Fruit fly (Drosophila melanogaster) whole organism, embryonic: ENCODE results near the gene CG32797.
A peak's percentile ranks its signal among the peaks of the same experiment; 100 is the strongest.

Experiments
- CG10321 ChIP-seq: fragments of 200-800 bp; sonication (Bioruptor generic); IDR thresholded peaks from 2 replicates; pipeline ENCODE4 v1.3.6; 2022; ENCODE audit warnings: missing biosample characterization, missing genetic modification characterization
- CG12071 ChIP-seq: fragments of 200-800 bp; sonication (Bioruptor generic); optimal IDR thresholded peaks from 3 replicates; lab custom pipeline; 2018; ENCODE audit warnings: missing biosample characterization, mild to moderate bottlenecking, missing genetic modification characterization
- CG12659 ChIP-seq: fragments of 200-800 bp; sonication (Bioruptor generic); optimal IDR thresholded peaks from 3 replicates; lab custom pipeline; 2017; ENCODE audit warnings: mild to moderate bottlenecking, missing biosample characterization, missing genetic modification reagents, missing genetic modification characterization
- CG12744 ChIP-seq: fragments of 200-800 bp; sonication (Bioruptor generic); optimal IDR thresholded peaks from 2 replicates; lab custom pipeline; 2016; ENCODE audit warnings: missing biosample characterization, missing genetic modification characterization
- CG14014 ChIP-seq: fragments of 200-800 bp; sonication (Bioruptor generic); IDR thresholded peaks from 2 replicates; pipeline ENCODE4 v1.3.6; 2022; ENCODE audit warnings: missing biosample characterization, missing genetic modification characterization
- CG15479 ChIP-seq: fragments of 200-800 bp; sonication (Bioruptor generic); optimal IDR thresholded peaks from 3 replicates; lab custom pipeline; 2019; ENCODE audit warnings: missing biosample characterization, mild to moderate bottlenecking, missing genetic modification characterization, moderate library complexity
- CG15514 ChIP-seq: fragments of 200-800 bp; sonication (Bioruptor generic); optimal IDR thresholded peaks from 3 replicates; lab custom pipeline; 2017; ENCODE audit warnings: missing biosample characterization, missing genetic modification characterization, mild to moderate bottlenecking, moderate library complexity, missing genetic modification reagents
- CG17186 ChIP-seq: fragments of 200-800 bp; sonication (Bioruptor generic); optimal IDR thresholded peaks from 3 replicates; lab custom pipeline; 2017; ENCODE audit warnings: missing biosample characterization, missing genetic modification reagents, missing genetic modification characterization
- CG1832 ChIP-seq: fragments of 200-800 bp; sonication (Bioruptor generic); optimal IDR thresholded peaks from 2 replicates; lab custom pipeline; 2017; ENCODE audit warnings: missing biosample characterization, mild to moderate bottlenecking, missing genetic modification characterization, inconsistent platforms
- CG18476 ChIP-seq: fragments of 200-800 bp; sonication (Bioruptor generic); optimal IDR thresholded peaks from 2 replicates; lab custom pipeline; 2016; ENCODE audit warnings: missing biosample characterization, mild to moderate bottlenecking, missing genetic modification characterization
- CG2712 ChIP-seq: fragments of 200-800 bp; optimal IDR thresholded peaks from 3 replicates; lab custom pipeline; 2019; ENCODE audit warnings: missing biosample characterization, mild to moderate bottlenecking, missing genetic modification characterization, moderate library complexity
- CG2889 ChIP-seq: fragments of 200-800 bp; sonication (Bioruptor generic); IDR thresholded peaks from 3 replicates; pipeline ENCODE4 v1.3.6; 2022; ENCODE audit warnings: missing biosample characterization, missing genetic modification characterization
- CG32772 ChIP-seq: fragments of 200-800 bp; sonication (Bioruptor generic); IDR thresholded peaks from 2 replicates; pipeline ENCODE4 v1.3.6; 2022; ENCODE audit warnings: missing biosample characterization, missing genetic modification characterization
- CG33557 ChIP-seq: fragments of 200-800 bp; sonication (Bioruptor generic); optimal IDR thresholded peaks from 2 replicates; lab custom pipeline; 2019; ENCODE audit warnings: missing biosample characterization, mild to moderate bottlenecking, missing genetic modification characterization, moderate library complexity
- CG42726 ChIP-seq: fragments of 200-800 bp; sonication (Bioruptor generic); IDR thresholded peaks from 2 replicates; pipeline ENCODE4 v1.3.6; 2022; ENCODE audit warnings: missing biosample characterization, missing genetic modification characterization; ENCODE audit not compliant: partially characterized antibody
- CG9727 ChIP-seq: fragments of 200-800 bp; sonication (Bioruptor generic); optimal IDR thresholded peaks from 3 replicates; lab custom pipeline; 2017; ENCODE audit warnings: missing biosample characterization, mild to moderate bottlenecking, missing genetic modification characterization
- CHES-1-like ChIP-seq: fragments of 200-800 bp; sonication (Bioruptor generic); optimal IDR thresholded peaks from 2 replicates; lab custom pipeline; 2016; ENCODE audit warnings: missing biosample characterization, missing genetic modification characterization
- Deaf1 ChIP-seq: fragments of 200-800 bp; optimal IDR thresholded peaks from 3 replicates; lab custom pipeline; 2019; ENCODE audit warnings: missing biosample characterization, mild to moderate bottlenecking, missing genetic modification characterization, moderate library complexity
- Hmx ChIP-seq: fragments of 200-800 bp; sonication (Bioruptor generic); optimal IDR thresholded peaks from 2 replicates; lab custom pipeline; 2016; ENCODE audit warnings: missing biosample characterization, missing genetic modification characterization
- Hr78 ChIP-seq, 2 experiments: fragments of 200-800 bp in 1 of 2; fragments of >200 bp in 1 of 2; sonication (Bioruptor generic) in 1 of 2; optimal IDR thresholded peaks; 2 replicates each; lab custom pipeline; 2017 to 2019; ENCODE audit warnings: missing biosample characterization in 2 of 2, missing genetic modification characterization in 2 of 2, mild to moderate bottlenecking in 1 of 2, moderate library complexity in 1 of 2
- Kr ChIP-seq: fragments of 200-800 bp; sonication (Bioruptor generic); optimal IDR thresholded peaks from 2 replicates; lab custom pipeline; 2017; ENCODE audit warnings: missing biosample characterization, mild to moderate bottlenecking, missing genetic modification characterization
- Nf-YB ChIP-seq: fragments of 200-800 bp; sonication (Bioruptor generic); optimal IDR thresholded peaks from 3 replicates; lab custom pipeline; 2019; ENCODE audit warnings: missing biosample characterization, mild to moderate bottlenecking, missing genetic modification characterization, moderate library complexity
- Nf-YC ChIP-seq: fragments of 200-800 bp; optimal IDR thresholded peaks from 3 replicates; lab custom pipeline; 2019; ENCODE audit warnings: missing biosample characterization, mild to moderate bottlenecking, missing genetic modification characterization, moderate library complexity
- Optix ChIP-seq: fragments of 200-800 bp; sonication (Bioruptor generic); IDR thresholded peaks from 3 replicates; pipeline ENCODE4 v1.3.6; 2022; ENCODE audit warnings: missing biosample characterization, missing genetic modification characterization
- PHDP ChIP-seq: fragments of 200-800 bp; sonication (Bioruptor generic); optimal IDR thresholded peaks from 3 replicates; lab custom pipeline; 2018; ENCODE audit warnings: missing biosample characterization, mild to moderate bottlenecking, missing genetic modification characterization, moderate library complexity
- Ravus ChIP-seq: fragments of 200-800 bp; sonication (Bioruptor generic); IDR thresholded peaks from 2 replicates; pipeline ENCODE4 v1.3.6; 2022; ENCODE audit warnings: missing biosample characterization, missing genetic modification characterization
- Vsx1 ChIP-seq: fragments of 200-800 bp; sonication (Bioruptor generic); optimal IDR thresholded peaks from 2 replicates; lab custom pipeline; 2017; ENCODE audit warnings: missing biosample characterization, mild to moderate bottlenecking, missing genetic modification characterization, missing genetic modification reagents
- cad ChIP-seq: fragments of >200 bp; optimal IDR thresholded peaks from 2 replicates; lab custom pipeline; 2017; ENCODE audit warnings: missing biosample characterization, missing genetic modification characterization
- crol ChIP-seq: fragments of 200-800 bp; sonication (Bioruptor generic); IDR thresholded peaks from 2 replicates; pipeline ENCODE4 v1.3.6; 2022; ENCODE audit warnings: missing biosample characterization, missing genetic modification characterization
- dan ChIP-seq: fragments of 200-800 bp; sonication (Bioruptor generic); IDR thresholded peaks from 2 replicates; pipeline ENCODE4 v1.3.6; 2022; ENCODE audit warnings: missing biosample characterization, missing genetic modification characterization
- ewg ChIP-seq: fragments of 200-800 bp; sonication (Bioruptor generic); optimal IDR thresholded peaks from 3 replicates; lab custom pipeline; 2017; ENCODE audit warnings: mild to moderate bottlenecking, missing biosample characterization, missing genetic modification reagents, missing genetic modification characterization
- gfzf ChIP-seq: fragments of 200-800 bp; sonication (Bioruptor generic); optimal IDR thresholded peaks from 2 replicates; lab custom pipeline; 2016; ENCODE audit warnings: missing biosample characterization, mild to moderate bottlenecking, missing genetic modification characterization, moderate library complexity
- grn ChIP-seq: fragments of 200-800 bp; sonication (Bioruptor generic); optimal IDR thresholded peaks from 3 replicates; lab custom pipeline; 2017; ENCODE audit warnings: missing biosample characterization, missing genetic modification characterization
- lola ChIP-seq, 3 experiments: fragments of >200 bp in 2 of 3; fragments of 200-800 bp in 1 of 3; sonication (Bioruptor generic) in 1 of 3; optimal IDR thresholded peaks; 2 replicates each; lab custom pipeline; 2017 to 2019; ENCODE audit warnings: missing biosample characterization in 3 of 3, missing genetic modification characterization in 3 of 3, mild to moderate bottlenecking in 1 of 3, moderate library complexity in 1 of 3
- org-1 ChIP-seq: fragments of 200-800 bp; sonication (Bioruptor generic); optimal IDR thresholded peaks from 2 replicates; lab custom pipeline; 2017; ENCODE audit warnings: missing biosample characterization, missing genetic modification characterization
- phol ChIP-seq: fragments of 200-800 bp; sonication (Bioruptor generic); optimal IDR thresholded peaks from 3 replicates; lab custom pipeline; 2018; ENCODE audit warnings: missing biosample characterization, mild to moderate bottlenecking, missing genetic modification characterization, moderate library complexity
- seq ChIP-seq: fragments of 200-800 bp; sonication (Bioruptor generic); IDR thresholded peaks from 2 replicates; pipeline ENCODE4 v1.3.6; 2022; ENCODE audit warnings: missing biosample characterization, missing genetic modification characterization
- tll ChIP-seq, 2 experiments: fragments of 200-800 bp in 1 of 2; fragments of >200 bp in 1 of 2; sonication (Bioruptor generic) in 1 of 2; optimal IDR thresholded peaks; 2 replicates each; lab custom pipeline; 2017 to 2019; ENCODE audit warnings: missing biosample characterization in 2 of 2, missing genetic modification characterization in 2 of 2, mild to moderate bottlenecking in 1 of 2, moderate library complexity in 1 of 2
- zen ChIP-seq: fragments of 200-800 bp; sonication (Bioruptor generic); optimal IDR thresholded peaks from 3 replicates; lab custom pipeline; 2018; ENCODE audit warnings: missing biosample characterization, mild to moderate bottlenecking, missing genetic modification characterization, moderate library complexity

CG32797 gene

dm6 chrX:2434913-2435312, 9.3 kb upstream of the CG32797 start:
- TF ChIP-seq Vsx1 (GFP tag; lab: Kevin White, UChicago) (no peak), org-1 (GFP tag; lab: Kevin White, UChicago) (no peak), Nf-YC (tag; lab: Kevin White, UChicago) (peak; percentile 89), Deaf1 (peak; percentile 8), CG32772 (GFP tag; lab: Robert Waterston, UW) (no peak), CG1832 (GFP tag; lab: Kevin White, UChicago) (no peak), crol (GFP tag; lab: Robert Waterston, UW) (no peak), Ravus (GFP tag; lab: Robert Waterston, UW) (no peak), grn (GFP tag; lab: Kevin White, UChicago) (no peak), Nf-YB (GFP tag; lab: Kevin White, UChicago) (peak; percentile 95), phol (tag; lab: Kevin White, UChicago) (peak; percentile 16), dan (GFP tag; lab: Robert Waterston, UW) (no peak), gfzf (no peak), cad (GFP tag; lab: Kevin White, UChicago) (peak; percentile 43), lola (GFP tag; optimal IDR thresholded peaks at IDR 0.05; lab: Kevin White, UChicago) (no peak), Optix (GFP tag; lab: Robert Waterston, UW) (no peak), CG2889 (GFP tag; lab: Robert Waterston, UW) (no peak), CG2712 (no peak), CG12659 (GFP tag; lab: Kevin White, UChicago) (no peak), CG14014 (no peak), CG15514 (GFP tag; lab: Kevin White, UChicago) (no peak), CG9727 (GFP tag; lab: Kevin White, UChicago) (no peak), CG42726 (GFP tag; lab: Robert Waterston, UW) (no peak)

dm6 chrX:2428903-2429302, 3.2 kb upstream of the CG32797 start, which contains the start of gene gt:
TSS of gene gt (minus strand) at chrX:2428967.
- TF ChIP-seq Nf-YC (tag; lab: Kevin White, UChicago) = peak; percentile 86
- TF ChIP-seq CG33557 (GFP tag; lab: Kevin White, UChicago) = no peak
- TF ChIP-seq phol (tag; lab: Kevin White, UChicago) = peak; percentile 26
- TF ChIP-seq Kr = peak; percentile 98
- peak; percentile 21; the same call in 1 of the 2 replicates for TF ChIP-seq CG10321
- TF ChIP-seq Hr78 (GFP tag; optimal IDR thresholded peaks at IDR 0.05; lab: Kevin White, UChicago) = peak in 1 of 2 experiments; percentile 0
- TF ChIP-seq Deaf1 = peak; percentile 94
- TF ChIP-seq CG1832 (GFP tag; lab: Kevin White, UChicago) = peak; percentile 76
- TF ChIP-seq tll (GFP tag; optimal IDR thresholded peaks at IDR 0.05; lab: Kevin White, UChicago) = peak in 1 of 2 experiments; percentile 95
- no peak for TF ChIP-seq CG12071
- TF ChIP-seq cad (GFP tag; lab: Kevin White, UChicago) = peak; percentile 48
- no peak for TF ChIP-seq CG17186
- TF ChIP-seq CG12744 (GFP tag; lab: Kevin White, UChicago) = no peak
- TF ChIP-seq Nf-YB (GFP tag; lab: Kevin White, UChicago) = peak; percentile 82
- peak; percentile 30 for TF ChIP-seq CG15479 (GFP tag; lab: Kevin White, UChicago)
- no peak for TF ChIP-seq Hmx (GFP tag; lab: Kevin White, UChicago)
- no peak for TF ChIP-seq PHDP
- peak; percentile 79 for TF ChIP-seq seq (GFP tag; lab: Robert Waterston, UW)
- TF ChIP-seq zen (tag; lab: Kevin White, UChicago) = peak; percentile 18
- peak; percentile 51 for TF ChIP-seq ewg (GFP tag; lab: Kevin White, UChicago)
- TF ChIP-seq crol (GFP tag; lab: Robert Waterston, UW) = peak; percentile 43; the same call in 1 of the 2 replicates
- TF ChIP-seq CHES-1-like = no peak
- no peak for TF ChIP-seq CG18476
